Worm (Caenorhabditis elegans) whole organism, dauer: ENCODE results near the gene scvp-1.

Experiments
- unc-62 ChIP-seq: sonication (generic microtip); optimal IDR thresholded peaks from 2 replicates; lab custom pipeline; 2017; ENCODE audit warnings: missing biosample characterization, missing genetic modification reagents, missing genetic modification characterization

scvp-1 gene

DNA sequence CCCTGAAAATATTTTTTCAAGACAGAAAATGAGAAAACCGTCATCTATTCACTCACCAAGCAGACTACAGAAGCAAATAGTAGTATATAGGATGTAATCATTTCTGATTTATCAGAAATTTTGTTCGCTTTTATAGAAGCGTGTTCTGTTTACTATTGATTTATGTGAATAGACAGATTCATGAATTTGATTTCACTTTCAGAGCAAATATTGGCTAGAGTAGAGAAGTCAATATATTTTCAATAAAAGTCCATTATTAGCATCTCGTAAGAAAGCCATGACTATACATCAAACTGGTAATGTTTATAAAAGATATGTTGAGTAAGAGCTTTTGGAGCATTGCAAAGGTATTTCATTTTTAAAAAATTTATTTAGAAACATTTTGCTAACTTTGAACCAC is at the start of gene scvp-1:
scvp-1 (minus strand) TSS at position 101 of the 400 bp plus-strand sequence.
- TF ChIP-seq unc-62 (GFP tag; lab: Kevin White, UChicago) = no peak

DNA sequence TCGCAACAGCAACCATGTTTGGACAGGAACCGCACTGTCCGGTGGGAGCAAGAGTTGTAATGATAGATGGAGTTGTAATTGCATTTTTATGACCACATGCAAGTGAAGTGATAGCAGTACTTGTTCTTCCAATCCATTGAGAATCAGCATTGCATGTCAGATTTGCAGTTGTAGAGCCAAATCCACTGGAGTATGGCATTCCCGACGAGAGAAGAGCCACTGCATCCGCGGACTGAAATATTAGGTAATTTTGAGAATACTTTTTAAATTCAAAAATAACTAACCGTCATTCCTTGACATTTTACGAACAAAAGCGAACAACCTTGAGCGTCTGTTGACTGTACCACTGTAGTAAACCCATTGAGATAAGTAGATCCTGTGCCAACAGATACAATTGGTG is 44.0 kb upstream of the scvp-1 start:
- no peak for TF ChIP-seq unc-62 (GFP tag; lab: Kevin White, UChicago)

DNA sequence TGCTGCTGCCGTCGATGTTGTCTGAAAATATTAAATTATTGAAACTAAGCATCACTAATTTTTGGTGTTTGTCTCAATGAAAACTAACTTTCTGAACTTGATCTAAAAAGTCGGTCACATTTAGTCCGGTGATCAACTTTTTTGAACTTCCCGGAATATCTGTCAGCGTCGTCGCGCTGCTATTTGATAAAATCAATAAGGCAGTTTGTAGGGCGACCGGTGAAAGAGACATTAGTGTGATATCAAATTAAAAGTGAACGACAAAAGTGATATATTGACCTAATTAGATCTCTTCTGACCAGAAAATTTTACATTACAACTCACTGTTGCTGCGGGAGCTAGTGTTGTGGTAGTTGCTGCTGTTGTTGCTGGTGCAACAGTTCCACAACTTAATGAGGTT is 39.8 kb upstream of the scvp-1 start:
- TF ChIP-seq unc-62 (GFP tag; lab: Kevin White, UChicago) = no peak

DNA sequence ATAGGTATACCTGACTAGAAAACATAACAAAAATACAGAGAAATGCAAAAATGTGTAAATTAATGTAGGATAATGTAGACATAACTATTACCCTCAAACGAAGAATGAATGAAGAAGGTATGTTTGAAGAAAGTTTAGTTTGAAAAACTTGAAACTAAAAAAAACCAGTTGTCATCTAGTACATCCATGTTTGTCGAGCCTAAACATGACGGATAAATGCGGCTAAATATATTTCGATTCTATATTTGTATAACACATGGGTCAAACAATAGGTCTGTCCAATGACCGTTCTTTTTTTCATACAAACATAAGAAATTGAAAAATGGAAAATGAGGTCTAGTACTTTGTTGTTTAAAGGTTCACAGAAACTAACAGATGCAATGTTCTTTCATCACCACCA is 39.0 kb upstream of the scvp-1 start, which contains the start of gene F17C11.22:
F17C11.22 (minus strand) TSS at position 101 of the 400 bp plus-strand sequence.
- no peak for TF ChIP-seq unc-62 (GFP tag; lab: Kevin White, UChicago)

DNA sequence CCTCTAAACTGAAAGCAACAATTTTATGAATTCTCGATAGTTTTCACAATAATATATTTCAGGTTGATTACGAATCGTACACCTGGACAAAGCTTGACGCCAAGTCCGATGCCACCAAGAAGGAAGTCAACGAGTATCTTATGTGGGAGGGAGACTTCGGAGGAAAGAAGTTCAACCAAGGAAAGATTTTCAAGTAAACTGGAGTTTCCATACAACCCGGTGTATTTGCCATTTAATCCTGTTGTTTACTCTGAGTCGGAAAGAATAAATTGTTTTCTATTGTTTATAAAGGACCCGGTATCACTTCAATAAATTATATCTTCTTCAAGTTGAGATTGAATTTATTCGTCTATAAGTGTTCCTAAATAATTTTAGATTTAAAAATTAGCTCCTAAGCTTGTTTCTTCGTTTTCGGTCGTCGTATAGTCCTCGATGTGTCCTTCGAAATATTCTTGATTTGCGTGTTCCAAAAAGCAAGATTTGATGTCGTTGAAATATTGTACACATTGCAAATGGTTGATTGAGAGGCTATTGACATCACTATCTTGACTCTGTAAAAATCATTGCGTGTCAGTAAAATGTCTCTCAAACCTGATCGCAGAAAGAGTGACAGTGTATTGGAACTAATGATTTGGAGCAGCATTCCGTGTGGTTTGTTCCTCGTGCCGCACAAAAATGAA is 36.6 kb upstream of the scvp-1 start:
- no peak for TF ChIP-seq unc-62 (GFP tag; lab: Kevin White, UChicago)

DNA sequence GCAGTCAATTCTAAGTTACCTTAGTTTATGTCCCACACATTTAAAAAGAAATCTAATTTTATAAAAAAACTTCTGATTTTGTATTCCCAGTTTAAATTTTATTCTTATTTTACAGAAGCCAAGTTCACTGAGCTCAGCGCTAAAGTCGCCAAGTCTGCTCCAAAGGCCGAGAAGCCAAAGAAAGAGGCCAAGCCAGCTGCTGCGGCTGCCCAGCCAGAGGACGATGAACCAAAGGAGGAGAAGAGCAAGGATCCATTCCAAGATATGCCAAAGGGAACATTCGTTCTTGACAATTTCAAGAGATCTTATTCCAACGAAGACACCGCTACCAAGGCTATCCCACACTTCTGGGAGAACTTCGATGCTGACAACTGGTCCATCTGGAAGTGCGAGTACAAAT is 35.8 kb upstream of the scvp-1 start:
- no peak for TF ChIP-seq unc-62 (GFP tag; lab: Kevin White, UChicago)

DNA sequence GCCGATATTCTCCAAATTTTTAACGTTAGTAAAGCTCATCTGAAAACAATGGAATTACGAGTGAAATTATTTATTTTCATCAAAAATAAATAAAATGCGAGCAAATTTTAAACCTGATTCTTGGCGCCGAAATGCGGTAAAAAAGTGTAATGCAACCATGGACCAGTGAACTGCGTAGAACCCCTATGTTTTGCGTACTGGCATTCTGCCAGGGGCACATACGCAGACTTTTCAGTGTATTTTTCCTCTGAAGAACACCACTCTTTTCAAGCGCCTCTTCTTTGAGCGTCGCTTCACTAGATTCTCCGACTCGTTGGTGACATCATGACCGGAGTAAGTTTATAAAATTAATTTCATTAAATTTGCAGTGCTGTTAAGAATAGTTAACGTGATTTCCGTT is 34.4 kb upstream of the scvp-1 start, which contains the start of the genes ctf-4 and eef-1G:
ctf-4 (minus strand) TSS at position 39 of the 400 bp plus-strand sequence.
eef-1G (plus strand) TSS at position 219 of the 400 bp plus-strand sequence.
- no peak for TF ChIP-seq unc-62 (GFP tag; lab: Kevin White, UChicago)

DNA sequence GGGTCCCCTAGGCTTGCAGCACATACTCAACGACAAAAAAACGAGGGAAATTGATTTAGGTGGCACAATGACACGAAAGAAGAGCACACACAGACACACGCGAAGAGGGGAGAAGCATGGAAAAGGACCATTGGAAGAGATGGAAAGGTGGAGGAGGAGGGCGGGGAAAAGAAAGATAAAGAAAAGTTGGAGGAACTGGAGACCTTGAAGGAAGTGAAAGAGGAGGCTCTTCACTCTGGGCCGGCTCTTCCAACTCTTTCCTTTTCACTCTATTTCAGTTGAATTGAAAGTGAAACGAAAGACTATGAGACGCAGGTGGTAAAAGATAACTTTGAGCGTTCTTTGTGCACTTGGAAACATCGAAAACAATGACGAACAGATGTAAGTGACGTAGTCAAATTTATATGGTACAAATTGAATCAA is 30.4 kb upstream of the scvp-1 start:
- TF ChIP-seq unc-62 (GFP tag; lab: Kevin White, UChicago) = no peak

DNA sequence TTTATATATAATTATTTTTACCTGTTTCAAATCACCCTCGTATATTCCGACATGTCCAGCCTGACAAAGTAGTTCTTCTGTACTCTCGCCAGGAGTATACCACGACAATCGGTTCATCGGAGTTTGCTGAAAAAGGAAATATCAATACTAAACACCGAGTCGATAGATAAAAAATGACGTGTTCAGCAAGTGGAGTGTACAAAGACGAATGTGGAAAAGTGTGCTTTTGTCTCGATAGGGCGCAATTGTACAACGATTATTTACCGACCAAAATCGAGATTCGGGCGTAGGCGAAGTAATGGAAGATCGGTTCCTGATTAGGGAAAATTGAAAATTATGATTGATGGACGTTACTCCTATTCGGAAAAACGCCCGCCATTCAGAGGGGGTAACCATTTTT is 29.5 kb upstream of the scvp-1 start, which contains the start of gene vps-36:
vps-36 (minus strand) TSS at position 126 of the 400 bp plus-strand sequence.
- no peak for TF ChIP-seq unc-62 (GFP tag; lab: Kevin White, UChicago)

DNA sequence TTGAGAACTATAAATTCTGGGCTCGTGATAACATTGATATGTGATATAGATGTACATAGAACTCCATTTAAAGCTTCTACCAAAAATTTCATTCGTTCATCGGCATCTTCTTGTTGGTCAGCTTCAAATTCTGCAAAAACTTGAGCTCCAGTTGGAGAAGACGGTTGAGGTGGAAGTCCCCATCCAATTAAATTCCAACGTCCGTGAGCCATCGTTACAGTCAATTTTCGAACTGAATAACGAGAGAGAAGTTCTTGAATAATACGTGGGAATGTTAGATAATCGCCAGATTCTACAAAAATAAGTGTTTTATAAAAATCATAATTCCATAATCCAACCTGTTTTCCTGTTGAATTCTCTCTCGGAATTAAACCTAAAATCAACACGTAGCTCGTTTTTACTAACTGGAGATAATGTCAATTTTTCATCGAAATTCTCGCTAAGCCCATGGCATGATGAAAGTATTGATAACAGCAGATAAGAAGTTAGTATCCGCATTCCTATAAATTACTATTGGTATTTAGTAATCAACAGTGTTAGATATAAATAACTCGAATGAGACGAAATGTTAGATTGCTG is 27.3 kb upstream of the scvp-1 start, which contains the start of gene pigt-1:
pigt-1 (minus strand) TSS at position 500 of the 579 bp plus-strand sequence.
- no peak for TF ChIP-seq unc-62 (GFP tag; lab: Kevin White, UChicago)

DNA sequence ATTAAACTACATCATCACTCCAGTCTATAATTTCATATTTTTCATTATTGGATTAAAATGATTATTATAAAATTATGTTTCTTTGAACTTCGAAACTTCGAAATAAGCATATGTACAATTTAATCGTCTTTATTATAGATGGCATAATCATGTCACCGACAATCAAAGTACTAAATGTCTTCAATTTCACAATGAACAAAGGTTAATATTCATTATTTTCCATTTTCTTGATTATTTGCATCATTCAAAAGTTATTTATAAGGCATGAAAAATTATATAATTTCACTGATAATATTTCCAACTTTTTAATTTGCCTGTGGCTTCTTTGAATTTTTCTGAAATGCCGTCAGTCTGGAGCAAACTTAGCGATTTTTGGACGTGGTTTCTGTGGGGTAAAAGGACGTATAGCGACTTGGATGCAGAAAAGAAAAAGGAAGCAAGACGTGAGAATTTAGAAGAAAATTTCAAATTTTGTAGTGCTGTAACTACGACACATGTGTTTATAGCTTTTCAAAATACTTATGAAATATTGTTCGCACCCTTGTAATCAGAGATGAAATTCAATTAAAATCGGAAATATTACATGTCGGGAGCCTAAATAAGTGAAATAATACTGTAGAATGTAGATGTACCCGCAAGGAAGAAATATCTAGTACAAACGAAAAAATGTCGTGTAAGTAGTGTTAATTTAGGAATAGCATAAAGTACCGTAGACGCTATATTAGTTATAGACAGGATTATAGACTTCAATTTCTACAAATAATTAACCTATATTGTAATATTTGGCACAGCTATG is 24.8 kb upstream of the scvp-1 start, which contains the start of gene F17C11.13:
F17C11.13 (plus strand) TSS at position 243 of the 796 bp plus-strand sequence.
- TF ChIP-seq unc-62 (GFP tag; lab: Kevin White, UChicago) = no peak

DNA sequence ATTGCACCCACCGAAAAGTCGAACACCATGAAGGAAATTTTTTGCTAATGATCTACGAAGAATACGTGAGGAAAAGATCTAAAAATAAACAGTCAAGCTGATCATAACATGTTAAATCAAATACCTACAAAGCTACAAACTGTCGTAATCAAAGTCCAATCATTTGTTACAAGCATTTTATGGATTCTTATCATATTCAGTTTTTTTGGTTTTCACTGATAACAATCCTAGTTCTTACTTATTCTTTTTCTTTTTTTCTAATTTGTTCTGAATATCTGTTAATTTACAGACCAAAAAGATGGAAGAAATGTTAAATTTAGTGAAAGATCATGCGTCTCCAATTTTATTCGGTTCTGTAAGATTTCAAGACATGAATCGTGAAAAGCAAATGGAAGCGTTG is 23.7 kb upstream of the scvp-1 start, which contains the start of gene F17C11.6:
F17C11.6 (plus strand) TSS at position 290 of the 400 bp plus-strand sequence.
- no peak for TF ChIP-seq unc-62 (GFP tag; lab: Kevin White, UChicago)

DNA sequence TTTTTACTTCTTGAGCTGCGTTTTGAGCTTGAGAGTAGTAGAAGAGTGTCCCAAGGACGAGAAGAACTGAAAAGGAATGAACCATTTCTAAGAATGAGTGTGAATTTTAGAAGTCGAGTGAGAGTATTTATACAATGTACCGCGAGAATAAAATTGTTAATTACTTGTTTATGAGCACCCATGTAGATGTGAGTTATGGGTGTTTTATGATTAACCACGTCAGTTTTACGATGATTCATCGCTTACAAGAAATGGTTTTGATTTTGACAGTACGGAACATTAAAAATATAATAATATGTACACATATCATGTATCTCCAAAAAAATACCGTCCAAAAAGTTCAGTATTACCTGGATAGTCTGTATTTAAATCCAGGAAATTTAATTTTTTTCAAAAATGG is 23.2 kb upstream of the scvp-1 start, which contains the start of gene clec-221:
clec-221 (minus strand) TSS at position 101 of the 400 bp plus-strand sequence.
- TF ChIP-seq unc-62 (GFP tag; lab: Kevin White, UChicago) = no peak

DNA sequence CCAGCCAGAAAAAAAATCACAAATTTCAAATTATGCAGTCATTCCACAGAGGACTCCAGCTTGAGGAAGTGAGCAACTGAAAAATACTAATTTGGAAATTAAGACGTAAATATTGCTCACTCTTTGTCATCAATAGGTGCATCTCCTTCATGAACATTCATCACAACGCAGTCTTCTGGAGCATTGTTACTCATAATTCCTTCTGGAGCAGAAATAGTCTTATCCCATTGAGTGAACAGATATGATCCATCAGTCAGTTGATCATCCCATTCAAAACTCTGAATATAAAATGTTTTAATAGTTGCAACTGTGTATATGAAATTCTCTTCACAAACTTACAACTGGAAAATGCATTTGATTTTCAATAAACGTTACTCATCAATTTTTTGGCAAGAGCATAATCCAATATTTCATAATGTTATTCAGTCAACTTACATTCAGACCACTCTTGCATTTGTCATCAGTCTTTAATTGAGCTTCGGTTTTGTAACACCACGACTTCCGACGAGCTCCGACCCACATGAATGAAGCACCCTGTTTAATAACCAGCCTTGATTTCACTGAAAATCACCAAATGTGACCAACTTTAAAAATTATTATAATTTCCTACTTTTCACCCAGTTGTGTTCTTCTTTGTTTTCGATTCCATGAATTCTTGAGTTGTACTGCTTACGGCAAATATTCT is 22.5 kb upstream of the scvp-1 start:
- no peak for TF ChIP-seq unc-62 (GFP tag; lab: Kevin White, UChicago)
